Fruit fly (Drosophila melanogaster): ENCODE results near the gene CG8813.

The CG8813 gene

dm6 chr2L:2898247-2898646 lies 28.8 kb downstream of the CG8813 start:
- TF ChIP-seq Eip78C (GFP tag) = peak; percentile 24
- no peak for TF ChIP-seq CG32006 (GFP tag; optimal IDR thresholded peaks at IDR 0.05)
- no peak for TF ChIP-seq CG7368 (GFP tag; optimal IDR thresholded peaks at IDR 0.05)

dm6 chr2L:2900392-2901028 lies 31.1 kb downstream of the CG8813 start:
- TF ChIP-seq CG1621 (tag; optimal IDR thresholded peaks at IDR 0.05) (no peak), Hr38 (GFP tag; optimal IDR thresholded peaks at IDR 0.05) (no peak), Sox14 (GFP tag; optimal IDR thresholded peaks at IDR 0.05) (peak; percentile 29), cyc (GFP tag; optimal IDR thresholded peaks at IDR 0.05) (no peak), Eip75B (GFP tag; optimal IDR thresholded peaks at IDR 0.05) (peak; percentile 4), CG6163 (GFP tag; IDR thresholded peaks at IDR 0.05) (peak; percentile 48; the same call in 1 of the 3 replicates), dsx (GFP tag; optimal IDR thresholded peaks at IDR 0.05; ENCODE audit: poor library complexity, severe bottlenecking) (peak; percentile 11), CG6792 (GFP tag; optimal IDR thresholded peaks at IDR 0.05) (no peak), svp (GFP tag) (peak; percentile 99), Eip78C (GFP tag) (peak; percentile 70), CG32006 (GFP tag; optimal IDR thresholded peaks at IDR 0.05) (no peak), eg (GFP tag; IDR thresholded peaks at IDR 0.05) (0 out of 3 replicates have a peak, but pooled peaks have one; percentile 43), vri (GFP tag; optimal IDR thresholded peaks at IDR 0.05) (peak; percentile 93)

DNA sequence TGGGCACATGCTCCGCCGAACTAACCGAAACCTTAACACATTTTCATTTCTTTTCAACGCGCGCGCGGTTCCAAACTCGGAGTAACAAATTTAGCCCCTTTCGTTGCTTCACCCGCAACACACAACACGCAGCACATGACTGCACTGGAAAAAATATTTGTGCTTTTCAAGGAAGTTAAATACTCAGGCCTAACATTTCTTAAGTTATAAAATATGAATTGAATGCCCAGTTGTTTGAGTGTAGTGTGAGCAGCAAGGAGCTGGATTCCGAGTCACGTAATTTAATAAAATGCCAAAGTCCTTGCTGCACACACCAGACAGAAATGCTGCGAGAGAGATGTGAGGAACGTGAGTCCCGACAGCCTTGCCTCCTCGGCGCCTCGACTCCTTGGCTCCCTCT lies 32.0 kb downstream of the CG8813 start:
- TF ChIP-seq eg (GFP tag; IDR thresholded peaks at IDR 0.05) (no peak), CG32006 (GFP tag; optimal IDR thresholded peaks at IDR 0.05) (peak; percentile 1), Gug (GFP tag; IDR thresholded peaks at IDR 0.05) (no peak), Eip78C (GFP tag) (peak; percentile 83), CG16779 (tag; optimal IDR thresholded peaks at IDR 0.05) (no peak)

- TF ChIP-seq fd85E (GFP tag; optimal IDR thresholded peaks at IDR 0.05) (no peak), Eip93F (GFP tag; optimal IDR thresholded peaks at IDR 0.05) (no peak), dac (GFP tag; optimal IDR thresholded peaks at IDR 0.05) (no peak), CG31627 (GFP tag; optimal IDR thresholded peaks at IDR 0.05) (no peak), Ets96B (tag; optimal IDR thresholded peaks at IDR 0.05) (no peak), CG6276 (GFP tag; optimal IDR thresholded peaks at IDR 0.05) (no peak), fkh (GFP tag; optimal IDR thresholded peaks at IDR 0.05) (no peak), salr (GFP tag; optimal IDR thresholded peaks at IDR 0.05) (no peak), CG8319 (GFP tag; optimal IDR thresholded peaks at IDR 0.05) (no peak), Gug (GFP tag; IDR thresholded peaks at IDR 0.05) (no peak), ss (GFP tag; optimal IDR thresholded peaks at IDR 0.05) (no peak), Sox102F (GFP tag; optimal IDR thresholded peaks at IDR 0.05) (no peak), CG7368 (GFP tag; optimal IDR thresholded peaks at IDR 0.05) (no peak), Hr38 (GFP tag; optimal IDR thresholded peaks at IDR 0.05) (no peak), CG8119 (GFP tag; IDR thresholded peaks at IDR 0.05) (no peak), CG34406 (GFP tag; optimal IDR thresholded peaks at IDR 0.05) (no peak), CG11762 (GFP tag; optimal IDR thresholded peaks at IDR 0.05; ENCODE audit: insufficient read depth) (no peak), CG3032 (tag; optimal IDR thresholded peaks at IDR 0.05) (no peak), Hr39 (GFP tag; optimal IDR thresholded peaks at IDR 0.05) (no peak)
These were observed 34.2 kb downstream of the CG8813 start for dm6 chr2L:2903649-2904048.

DNA sequence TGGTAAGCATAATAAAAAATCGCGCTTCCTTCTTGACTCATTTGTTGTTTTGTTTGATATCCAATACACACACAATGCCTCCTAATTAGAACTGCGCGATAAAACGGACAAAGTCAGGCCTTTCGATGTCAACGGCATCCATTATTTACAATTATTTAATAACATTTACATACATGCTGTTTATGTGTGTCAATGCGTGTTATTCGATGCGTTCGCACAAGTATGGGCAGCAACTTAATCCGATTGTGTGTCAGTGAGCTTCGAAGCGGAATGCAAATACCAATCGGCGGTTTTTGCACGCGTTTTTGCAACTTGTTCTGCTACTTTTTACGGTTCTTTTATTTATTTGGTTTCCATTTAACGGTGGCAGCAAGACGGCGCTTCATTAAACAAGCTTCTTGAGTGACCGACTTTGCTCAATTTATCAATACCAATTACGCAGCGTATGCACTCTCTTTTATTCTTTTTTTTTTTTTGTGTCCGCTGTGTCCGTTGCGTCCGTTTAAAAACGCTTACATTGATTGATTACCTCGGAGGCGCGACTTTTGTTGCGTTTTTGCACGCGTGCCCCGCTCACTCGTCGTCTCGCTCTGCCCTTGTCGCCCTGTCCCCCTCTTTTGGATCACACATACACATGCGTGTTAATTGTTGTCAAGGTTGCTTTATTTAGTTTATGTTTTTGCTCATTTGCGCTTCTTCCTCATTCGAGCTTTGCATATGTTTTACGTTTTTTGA lies 35.0 kb downstream of the CG8813 start:
- TF ChIP-seq vri (GFP tag; optimal IDR thresholded peaks at IDR 0.05) (no peak), fkh (GFP tag; optimal IDR thresholded peaks at IDR 0.05) (peak; percentile 1), Sox15 (GFP tag; optimal IDR thresholded peaks at IDR 0.05) (no peak), CG3919 (GFP tag; optimal IDR thresholded peaks at IDR 0.05) (no peak), Gug (GFP tag; IDR thresholded peaks at IDR 0.05) (no peak), CG6808 (GFP tag; optimal IDR thresholded peaks at IDR 0.05) (no peak), CG10631 (GFP tag; optimal IDR thresholded peaks at IDR 0.05) (no peak), Lpt (GFP tag; optimal IDR thresholded peaks at IDR 0.05) (no peak), Hr38 (GFP tag; optimal IDR thresholded peaks at IDR 0.05) (no peak), CG9139 (GFP tag; optimal IDR thresholded peaks at IDR 0.05) (no peak), svp (GFP tag) (peak; percentile 65), cyc (GFP tag; optimal IDR thresholded peaks at IDR 0.05) (no peak), pdm3 (GFP tag; optimal IDR thresholded peaks at IDR 0.05) (no peak), esn (GFP tag; optimal IDR thresholded peaks at IDR 0.05) (peak; percentile 8), ss (GFP tag; optimal IDR thresholded peaks at IDR 0.05) (peak in 1 of 2 experiments; percentile 15)

Measured in whole organism, prepupa.